Fruit fly (Drosophila melanogaster) whole organism: Measurements from ENCODE around the gene CG6330.

Experiments
- CG8478 ChIP-seq: fragments of >200 bp; optimal IDR thresholded peaks from 2 replicates; lab custom pipeline; 2018; ENCODE audit warnings: inconsistent platforms
- Dll ChIP-seq: fragments of >200 bp; optimal IDR thresholded peaks from 2 replicates; lab custom pipeline; 2017
- pan ChIP-seq: fragments of >200 bp; optimal IDR thresholded peaks from 2 replicates; lab custom pipeline; 2017
- psq ChIP-seq: fragments of >200 bp; optimal IDR thresholded peaks from 2 replicates; lab custom pipeline; 2017
- usp ChIP-seq: fragments of >200 bp; optimal IDR thresholded peaks from 2 replicates; lab custom pipeline; 2017; ENCODE audit warnings: missing biosample characterization, missing genetic modification characterization, mixed read lengths

DNA sequence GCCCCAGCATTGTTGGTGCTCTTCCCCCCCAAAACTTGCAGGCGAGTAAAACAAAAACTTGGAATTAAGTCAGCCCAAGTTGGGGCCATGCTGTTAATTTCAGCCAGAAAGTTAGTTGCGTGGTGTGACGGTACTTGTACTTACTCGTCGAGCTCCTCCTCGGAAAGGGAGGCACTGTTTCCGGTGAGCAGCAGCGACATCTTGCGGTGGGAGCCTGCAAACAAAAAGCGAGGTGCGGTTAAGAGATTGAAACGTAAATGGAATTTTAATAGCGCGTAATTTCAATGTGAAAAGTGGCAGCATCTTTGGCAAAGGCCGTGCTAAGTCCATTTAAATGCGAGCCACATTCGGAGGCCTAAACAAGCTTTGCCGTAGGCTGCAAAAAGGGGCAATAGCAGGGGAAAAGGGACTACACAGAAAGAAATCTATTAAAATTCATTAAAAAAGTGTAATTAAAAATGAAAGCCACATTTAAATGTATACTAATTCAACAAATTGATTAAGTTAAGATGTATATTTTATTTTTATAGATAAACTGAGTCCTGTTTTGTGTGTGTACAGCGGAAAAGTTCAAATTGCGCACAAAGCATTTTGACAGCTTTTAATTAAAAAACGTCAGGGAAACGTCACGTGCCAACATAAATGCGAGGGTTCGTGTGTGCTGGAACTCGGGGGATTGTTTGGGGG is 1.8 kb downstream of the CG6330 start:
- TF ChIP-seq usp (GFP tag; lab: Kevin White, UChicago) (no peak), CG8478 (lab: Kevin White, UChicago) (no peak), pan (lab: Kevin White, UChicago) (no peak), psq (lab: Kevin White, UChicago) (no peak), Dll (lab: Kevin White, UChicago) (no peak)
